Fruit fly (Drosophila melanogaster) Kc167 (cell line): Measurements from ENCODE around the gene CG10669.

ENCODE experiments used
- Myc ChIP-seq: fragments of >200 bp; optimal IDR thresholded peaks from 2 replicates; lab custom pipeline; 2017; ENCODE audit warnings: missing external identifiers
- Sin3A ChIP-seq: fragments of >200 bp; optimal IDR thresholded peaks from 2 replicates; lab custom pipeline; 2018; ENCODE audit warnings: missing external identifiers
- h ChIP-seq: fragments of >200 bp; optimal IDR thresholded peaks from 3 replicates; lab custom pipeline; 2018; ENCODE audit warnings: missing external identifiers
- insv ChIP-seq: fragments of >200 bp; optimal IDR thresholded peaks from 3 replicates; lab custom pipeline; 2018; ENCODE audit warnings: missing external identifiers
- psq ChIP-seq: fragments of >200 bp; optimal IDR thresholded peaks from 2 replicates; lab custom pipeline; 2017; ENCODE audit warnings: missing external identifiers
- ttk ChIP-seq: sonication (Bioruptor generic); optimal IDR thresholded peaks from 2 replicates; lab custom pipeline; 2017; ENCODE audit warnings: missing external identifiers

- TF ChIP-seq h (lab: Kevin White, UChicago): no peak
- TF ChIP-seq Myc (lab: Kevin White, UChicago): no peak
- no peak for TF ChIP-seq ttk (lab: Kevin White, UChicago)
- TF ChIP-seq psq (lab: Kevin White, UChicago): no peak
- TF ChIP-seq Sin3A (lab: Kevin White, UChicago): no peak
- TF ChIP-seq insv: no peak
These were observed 34.5 kb downstream of the CG10669 start, which contains the start of gene CG13659 for dm6 chr3R:25300575-25300974.
